Fruit fly (Drosophila melanogaster) whole organism, embryonic: Measurements from ENCODE around the gene Nadsyn.

Experiments
- ATbp ChIP-seq: fragments of 200-800 bp; sonication (Bioruptor generic); optimal IDR thresholded peaks from 2 replicates; lab custom pipeline; 2017; ENCODE audit warnings: missing biosample characterization, mild to moderate bottlenecking, missing genetic modification characterization, missing genetic modification reagents
- Aef1 ChIP-seq: fragments of 200-800 bp; sonication (Bioruptor generic); IDR thresholded peaks from 3 replicates; pipeline ENCODE4 v1.3.6; 2022; ENCODE audit warnings: missing biosample characterization, missing genetic modification characterization
- Atf-2 ChIP-seq: fragments of 200-800 bp; sonication (Bioruptor generic); optimal IDR thresholded peaks from 2 replicates; lab custom pipeline; 2016; ENCODE audit warnings: missing biosample characterization, missing genetic modification characterization
- Awh ChIP-seq: fragments of 200-800 bp; sonication (Bioruptor generic); IDR thresholded peaks from 2 replicates; pipeline ENCODE4, ENCODE4 v1.3.6; 2022; ENCODE audit warnings: missing biosample characterization, missing genetic modification characterization
- B-H2 ChIP-seq: fragments of 200-800 bp; sonication (Bioruptor generic); optimal IDR thresholded peaks from 2 replicates; lab custom pipeline; 2018; ENCODE audit warnings: missing biosample characterization, mild to moderate bottlenecking, missing genetic modification characterization
- BEAF-32 ChIP-seq: fragments of 200-800 bp; sonication (Bioruptor generic); optimal IDR thresholded peaks from 3 replicates; lab custom pipeline; 2017; ENCODE audit warnings: missing biosample characterization, missing genetic modification characterization, mild to moderate bottlenecking, moderate library complexity, missing genetic modification reagents
- Blimp-1 ChIP-seq: fragments of 200-800 bp; sonication (Bioruptor generic); optimal IDR thresholded peaks from 3 replicates; lab custom pipeline; 2018; ENCODE audit warnings: missing biosample characterization, missing genetic modification characterization, mild to moderate bottlenecking, moderate library complexity, missing genetic modification reagents
- CG11723 ChIP-seq: fragments of 200-800 bp; sonication (Bioruptor generic); optimal IDR thresholded peaks from 2 replicates; lab custom pipeline; 2017; ENCODE audit warnings: missing biosample characterization, mild to moderate bottlenecking, missing genetic modification characterization
- CG12155 ChIP-seq: fragments of 200-800 bp; sonication (Bioruptor generic); optimal IDR thresholded peaks from 3 replicates; lab custom pipeline; 2016; ENCODE audit warnings: missing biosample characterization, missing genetic modification characterization
- CG13287 ChIP-seq: fragments of 200-800 bp; sonication (Bioruptor generic); IDR thresholded peaks from 2 replicates; pipeline ENCODE4 v1.3.6; 2022; ENCODE audit warnings: missing biosample characterization, missing genetic modification characterization; ENCODE audit not compliant: partially characterized antibody
- CG15514 ChIP-seq: fragments of 200-800 bp; sonication (Bioruptor generic); optimal IDR thresholded peaks from 3 replicates; lab custom pipeline; 2017; ENCODE audit warnings: missing biosample characterization, missing genetic modification characterization, mild to moderate bottlenecking, moderate library complexity, missing genetic modification reagents
- CG16815 ChIP-seq: fragments of 200-800 bp; sonication (Bioruptor generic); optimal IDR thresholded peaks from 3 replicates; lab custom pipeline; 2017; ENCODE audit warnings: missing biosample characterization, mild to moderate bottlenecking, missing genetic modification characterization
- CG17359 ChIP-seq: fragments of 200-800 bp; sonication (Bioruptor generic); optimal IDR thresholded peaks from 3 replicates; lab custom pipeline; 2018; ENCODE audit warnings: missing biosample characterization, mild to moderate bottlenecking, missing genetic modification characterization, moderate library complexity
- CG17385 ChIP-seq: fragments of 200-800 bp; sonication (Bioruptor generic); optimal IDR thresholded peaks from 3 replicates; lab custom pipeline; 2018; ENCODE audit warnings: missing biosample characterization, mild to moderate bottlenecking, missing genetic modification characterization
- CG3065 ChIP-seq: fragments of 200-800 bp; sonication (Bioruptor generic); optimal IDR thresholded peaks from 2 replicates; lab custom pipeline; 2016; ENCODE audit warnings: missing biosample characterization, missing genetic modification characterization
- CG3838 ChIP-seq: fragments of 200-800 bp; sonication (Bioruptor generic); optimal IDR thresholded peaks from 3 replicates; lab custom pipeline; 2016; ENCODE audit warnings: missing biosample characterization, missing genetic modification characterization
- CG4328 ChIP-seq: fragments of 200-800 bp; sonication (Bioruptor generic); optimal IDR thresholded peaks from 3 replicates; lab custom pipeline; 2017; ENCODE audit warnings: missing biosample characterization, missing genetic modification reagents, missing genetic modification characterization
- CG4404 ChIP-seq: fragments of 200-800 bp; sonication (Bioruptor generic); IDR thresholded peaks from 2 replicates; pipeline ENCODE4 v1.3.6; 2022; ENCODE audit warnings: missing biosample characterization, missing genetic modification characterization
- CG4424 ChIP-seq: fragments of 200-800 bp; sonication (Bioruptor generic); optimal IDR thresholded peaks from 3 replicates; lab custom pipeline; 2016; ENCODE audit warnings: missing biosample characterization, missing genetic modification characterization
- CG4730 ChIP-seq: fragments of 200-800 bp; sonication (Bioruptor generic); IDR thresholded peaks from 2 replicates; pipeline ENCODE4 v1.3.6; 2022; ENCODE audit warnings: missing biosample characterization, missing genetic modification characterization
- CG7372 ChIP-seq: fragments of 200-800 bp; sonication (Bioruptor generic); IDR thresholded peaks from 2 replicates; pipeline ENCODE4 v1.3.6; 2022; ENCODE audit warnings: missing biosample characterization, missing genetic modification characterization
- CG7745 ChIP-seq: fragments of 200-800 bp; sonication (Bioruptor generic); optimal IDR thresholded peaks from 2 replicates; lab custom pipeline; 2018; ENCODE audit warnings: missing biosample characterization, mild to moderate bottlenecking, missing genetic modification characterization, moderate library complexity
- CG9727 ChIP-seq: fragments of 200-800 bp; sonication (Bioruptor generic); optimal IDR thresholded peaks from 3 replicates; lab custom pipeline; 2017; ENCODE audit warnings: missing biosample characterization, mild to moderate bottlenecking, missing genetic modification characterization
- CHES-1-like ChIP-seq: fragments of 200-800 bp; sonication (Bioruptor generic); optimal IDR thresholded peaks from 2 replicates; lab custom pipeline; 2016; ENCODE audit warnings: missing biosample characterization, missing genetic modification characterization
- CTCF ChIP-seq: fragments of 200-800 bp; sonication (Bioruptor generic); optimal IDR thresholded peaks from 2 replicates; lab custom pipeline; 2017; ENCODE audit warnings: missing biosample characterization, mild to moderate bottlenecking, missing genetic modification characterization, moderate library complexity
- Dfd ChIP-seq, 2 experiments: fragments of >200 bp; optimal IDR thresholded peaks; 2 replicates each; lab custom pipeline; 2017; ENCODE audit warnings: missing biosample characterization in 2 of 2, missing genetic modification characterization in 2 of 2
- Dip3 ChIP-seq: fragments of 200-800 bp; sonication (Bioruptor generic); optimal IDR thresholded peaks from 3 replicates; lab custom pipeline; 2016; ENCODE audit warnings: missing biosample characterization, missing genetic modification characterization
- GATAe ChIP-seq: fragments of 200-800 bp; sonication (Bioruptor generic); conservative IDR thresholded peaks from 2 replicates; pipeline ENCODE4 v1.3.6; 2022; ENCODE audit warnings: missing biosample characterization, missing genetic modification characterization
- HLH4C ChIP-seq: fragments of 200-800 bp; sonication (Bioruptor generic); IDR thresholded peaks from 3 replicates; pipeline ENCODE4 v1.3.6; 2022; ENCODE audit warnings: missing biosample characterization, missing genetic modification characterization; ENCODE audit not compliant: partially characterized antibody
- Hsf ChIP-seq: fragments of 200-800 bp; sonication (Bioruptor generic); optimal IDR thresholded peaks from 3 replicates; lab custom pipeline; 2016; ENCODE audit warnings: missing biosample characterization, missing genetic modification characterization
- MBD-R2 ChIP-seq: fragments of 200-800 bp; sonication (Bioruptor generic); IDR thresholded peaks from 2 replicates; pipeline ENCODE4 v1.3.6; 2022; ENCODE audit warnings: missing biosample characterization, missing genetic modification characterization
- MESR4 ChIP-seq: fragments of 200-800 bp; sonication (Bioruptor generic); optimal IDR thresholded peaks from 2 replicates; lab custom pipeline; 2018; ENCODE audit warnings: missing biosample characterization, mild to moderate bottlenecking, missing genetic modification characterization, moderate library complexity
- PHDP ChIP-seq: fragments of 200-800 bp; sonication (Bioruptor generic); optimal IDR thresholded peaks from 3 replicates; lab custom pipeline; 2018; ENCODE audit warnings: missing biosample characterization, mild to moderate bottlenecking, missing genetic modification characterization, moderate library complexity
- Ssrp ChIP-seq: fragments of 200-800 bp; sonication (Bioruptor generic); optimal IDR thresholded peaks from 2 replicates; lab custom pipeline; 2018; ENCODE audit warnings: missing biosample characterization, mild to moderate bottlenecking, missing genetic modification characterization, moderate library complexity
- Xrp1 ChIP-seq: fragments of 200-800 bp; sonication (Bioruptor generic); IDR thresholded peaks from 2 replicates; pipeline ENCODE4 v1.3.6; 2022; ENCODE audit warnings: missing biosample characterization, missing genetic modification characterization
- abd-A ChIP-seq: fragments of 200-800 bp; sonication (Bioruptor generic); optimal IDR thresholded peaks from 3 replicates; lab custom pipeline; 2019; ENCODE audit warnings: missing biosample characterization, mild to moderate bottlenecking, missing genetic modification characterization, moderate library complexity
- amos ChIP-seq: fragments of 200-800 bp; sonication (Bioruptor generic); IDR thresholded peaks from 2 replicates; pipeline ENCODE4 v1.3.6; 2022; ENCODE audit warnings: missing biosample characterization, missing genetic modification characterization; ENCODE audit not compliant: partially characterized antibody
- ase ChIP-seq: fragments of 200-800 bp; sonication (Bioruptor generic); IDR thresholded peaks from 3 replicates; pipeline ENCODE4 v1.3.6; 2022; ENCODE audit warnings: missing biosample characterization, missing genetic modification characterization
- eyg ChIP-seq: fragments of 200-800 bp; sonication (Bioruptor generic); optimal IDR thresholded peaks from 3 replicates; lab custom pipeline; 2016; ENCODE audit warnings: missing biosample characterization, missing genetic modification characterization
- fu2 ChIP-seq: fragments of 200-800 bp; sonication (Bioruptor generic); optimal IDR thresholded peaks from 2 replicates; lab custom pipeline; 2016; ENCODE audit warnings: missing biosample characterization, missing genetic modification characterization
- gem ChIP-seq: fragments of 200-800 bp; sonication (Bioruptor generic); optimal IDR thresholded peaks from 2 replicates; lab custom pipeline; 2019; ENCODE audit warnings: missing biosample characterization, mild to moderate bottlenecking, missing genetic modification characterization, moderate library complexity
- grn ChIP-seq: fragments of 200-800 bp; sonication (Bioruptor generic); optimal IDR thresholded peaks from 3 replicates; lab custom pipeline; 2017; ENCODE audit warnings: missing biosample characterization, missing genetic modification characterization
- hb ChIP-seq: fragments of 200-800 bp; sonication (Bioruptor generic); IDR thresholded peaks from 3 replicates; pipeline ENCODE4 v1.3.6; 2022; ENCODE audit warnings: missing biosample characterization, missing genetic modification characterization; ENCODE audit not compliant: partially characterized antibody
- hbn ChIP-seq: fragments of 200-800 bp; sonication (Bioruptor generic); IDR thresholded peaks from 2 replicates; pipeline ENCODE4 v1.3.6; 2022; ENCODE audit warnings: missing biosample characterization, missing genetic modification characterization; ENCODE audit not compliant: partially characterized antibody
- inv ChIP-seq: fragments of 200-800 bp; sonication (Bioruptor generic); IDR thresholded peaks from 2 replicates; pipeline ENCODE4 v1.3.6; 2022; ENCODE audit warnings: missing biosample characterization, missing genetic modification characterization; ENCODE audit not compliant: partially characterized antibody
- org-1 ChIP-seq: fragments of 200-800 bp; sonication (Bioruptor generic); optimal IDR thresholded peaks from 2 replicates; lab custom pipeline; 2017; ENCODE audit warnings: missing biosample characterization, missing genetic modification characterization
- pros ChIP-seq: fragments of 200-800 bp; sonication (Bioruptor generic); optimal IDR thresholded peaks from 3 replicates; lab custom pipeline; 2019; ENCODE audit warnings: missing biosample characterization, mild to moderate bottlenecking, missing genetic modification characterization, moderate library complexity
- ranshi ChIP-seq: fragments of 200-800 bp; sonication (Bioruptor generic); IDR thresholded peaks from 2 replicates; pipeline ENCODE4 v1.3.6; 2022; ENCODE audit warnings: missing biosample characterization, missing genetic modification characterization
- sisA ChIP-seq: fragments of 200-800 bp; sonication (Bioruptor generic); IDR thresholded peaks from 2 replicates; pipeline ENCODE4 v1.3.6; 2022; ENCODE audit warnings: missing biosample characterization, missing genetic modification characterization
- sqz ChIP-seq: fragments of 200-800 bp; sonication (Bioruptor generic); optimal IDR thresholded peaks from 3 replicates; lab custom pipeline; 2018; ENCODE audit warnings: missing biosample characterization, mild to moderate bottlenecking, missing genetic modification characterization
- vvl ChIP-seq: fragments of 200-800 bp; sonication (Bioruptor generic); IDR thresholded peaks from 2 replicates; pipeline ENCODE4 v1.3.6; 2022; ENCODE audit warnings: missing biosample characterization, missing genetic modification characterization

Nadsyn gene

dm6 chrX:13744599-13745052 is 26.5 kb upstream of the Nadsyn start, which contains the start of gene Grip91 (continued):
- no peak for TF ChIP-seq vvl (GFP tag; lab: Robert Waterston, UW)
- no peak for TF ChIP-seq CG3838
- no peak for TF ChIP-seq pros (GFP tag; lab: Kevin White, UChicago)
- no peak for TF ChIP-seq CG3065 (GFP tag; lab: Kevin White, UChicago)
- no peak for TF ChIP-seq ATbp
- TF ChIP-seq GATAe (GFP tag; lab: Robert Waterston, UW): no peak
- no peak for TF ChIP-seq grn
- TF ChIP-seq ranshi (GFP tag; lab: Robert Waterston, UW): no peak
- TF ChIP-seq CG11723 (GFP tag; lab: Kevin White, UChicago): no peak
- no peak for TF ChIP-seq Dfd (GFP tag; optimal IDR thresholded peaks at IDR 0.05; lab: Kevin White, UChicago)
- no peak for TF ChIP-seq Atf-2
- peak; percentile 10 for TF ChIP-seq gem
- no peak for TF ChIP-seq Dip3 (GFP tag; lab: Kevin White, UChicago)
- no peak for TF ChIP-seq hb
- no peak for TF ChIP-seq org-1 (GFP tag; lab: Kevin White, UChicago)
- TF ChIP-seq Hsf (GFP tag; lab: Kevin White, UChicago): no peak
- peak; percentile 80 for TF ChIP-seq MBD-R2 (GFP tag; lab: Robert Waterston, UW)
- TF ChIP-seq hbn (GFP tag; lab: Robert Waterston, UW): no peak; the same call in 1 of the 2 replicates
- TF ChIP-seq sqz: no peak
- peak; percentile 18 for TF ChIP-seq MESR4
- TF ChIP-seq PHDP: no peak
- TF ChIP-seq CHES-1-like (GFP tag; lab: Kevin White, UChicago): peak; percentile 11
- TF ChIP-seq Xrp1 (GFP tag; lab: Robert Waterston, UW): no peak
- no peak for TF ChIP-seq ase (GFP tag; lab: Robert Waterston, UW)
- TF ChIP-seq CG12155: no peak
- TF ChIP-seq Blimp-1 (GFP tag; lab: Kevin White, UChicago): no peak
- TF ChIP-seq CG7372 (GFP tag; lab: Robert Waterston, UW): no peak
- TF ChIP-seq inv (GFP tag; lab: Robert Waterston, UW): 0 out of 2 replicates have a peak, but pooled peaks have one; percentile 24
- TF ChIP-seq CG7745: no peak
- no peak for TF ChIP-seq Awh (GFP tag; lab: Robert Waterston, UW)
- no peak for TF ChIP-seq Ssrp (tag; lab: Kevin White, UChicago)
- no peak for TF ChIP-seq CG4424 (GFP tag; lab: Kevin White, UChicago)
- peak; percentile 75 for TF ChIP-seq CG15514
- TF ChIP-seq eyg: no peak
- no peak for TF ChIP-seq sisA (GFP tag; lab: Robert Waterston, UW)
- no peak; the same call in 1 of the 2 replicates for TF ChIP-seq amos (GFP tag; lab: Robert Waterston, UW)
- TF ChIP-seq CG17359 (tag; lab: Kevin White, UChicago): no peak
- TF ChIP-seq HLH4C (GFP tag; lab: Robert Waterston, UW): 0 out of 3 replicates have a peak, but pooled peaks have one; percentile 35
- no peak for TF ChIP-seq CG4404
- no peak for TF ChIP-seq CG17385 (GFP tag; lab: Kevin White, UChicago)
- no peak for TF ChIP-seq Aef1 (GFP tag; lab: Robert Waterston, UW)
- TF ChIP-seq CTCF (GFP tag; lab: Kevin White, UChicago): no peak
- TF ChIP-seq fu2 (GFP tag; lab: Kevin White, UChicago): no peak
- no peak for TF ChIP-seq abd-A (tag; lab: Kevin White, UChicago)
- no peak for TF ChIP-seq CG4730
- no peak for TF ChIP-seq B-H2 (GFP tag; lab: Kevin White, UChicago)
- TF ChIP-seq CG16815 (GFP tag; lab: Kevin White, UChicago): no peak
- TF ChIP-seq BEAF-32 (GFP tag; lab: Kevin White, UChicago): peak; percentile 52
- TF ChIP-seq CG4328: no peak
- TF ChIP-seq CG13287 (GFP tag; lab: Robert Waterston, UW): peak; percentile 54; the same call in 1 of the 2 replicates
- TF ChIP-seq CG9727 (GFP tag; lab: Kevin White, UChicago): peak; percentile 18
